Fruit fly (Drosophila melanogaster) whole organism, prepupa: ENCODE results near the gene CG15543.
A peak's percentile ranks its signal among the peaks of the same experiment; 100 is the strongest.

ENCODE experiments used
- CG10631 ChIP-seq: fragments of 200-800 bp; sonication (Bioruptor generic); optimal IDR thresholded peaks from 2 replicates; lab custom pipeline; 2016; ENCODE audit warnings: missing biosample characterization, missing genetic modification characterization
- CG11762 ChIP-seq: fragments of 200-800 bp; sonication (Bioruptor generic); optimal IDR thresholded peaks from 3 replicates; lab custom pipeline; 2016; ENCODE audit warnings: missing biosample characterization, missing genetic modification characterization; ENCODE audit not compliant: insufficient read depth
- CG11902 ChIP-seq: fragments of 200-800 bp; sonication (Bioruptor generic); optimal IDR thresholded peaks from 3 replicates; lab custom pipeline; 2016; ENCODE audit warnings: missing biosample characterization, missing genetic modification characterization
- CG15336 ChIP-seq: fragments of 200-800 bp; sonication (Bioruptor generic); IDR thresholded peaks from 2 replicates; pipeline ENCODE4 v1.3.6; 2022; ENCODE audit warnings: missing biosample characterization, missing genetic modification characterization
- CG1621 ChIP-seq: fragments of 200-800 bp; sonication (Bioruptor generic); optimal IDR thresholded peaks from 3 replicates; lab custom pipeline; 2018; ENCODE audit warnings: missing biosample characterization, mild to moderate bottlenecking, missing genetic modification characterization
- CG16779 ChIP-seq: fragments of 200-800 bp; sonication (Bioruptor generic); optimal IDR thresholded peaks from 3 replicates; lab custom pipeline; 2017; ENCODE audit warnings: missing biosample characterization, mild to moderate bottlenecking, missing genetic modification characterization
- CG31627 ChIP-seq: fragments of 200-800 bp; sonication (Bioruptor generic); optimal IDR thresholded peaks from 3 replicates; lab custom pipeline; 2016; ENCODE audit warnings: missing biosample characterization, missing genetic modification characterization
- CG34406 ChIP-seq: fragments of 200-800 bp; sonication (Bioruptor generic); optimal IDR thresholded peaks from 3 replicates; lab custom pipeline; 2016; ENCODE audit warnings: missing biosample characterization, missing genetic modification characterization
- CG3919 ChIP-seq: fragments of 200-800 bp; sonication (Bioruptor generic); optimal IDR thresholded peaks from 3 replicates; lab custom pipeline; 2016; ENCODE audit warnings: missing biosample characterization, missing genetic modification characterization
- CG4318 ChIP-seq: fragments of 200-800 bp; sonication (Bioruptor generic); optimal IDR thresholded peaks from 3 replicates; lab custom pipeline; 2017; ENCODE audit warnings: missing biosample characterization, mild to moderate bottlenecking, missing genetic modification characterization
- CG6163 ChIP-seq: fragments of 200-800 bp; sonication (Bioruptor generic); IDR thresholded peaks from 3 replicates; pipeline ENCODE4 v1.3.6; 2022; ENCODE audit warnings: missing biosample characterization, missing genetic modification characterization
- CG6276 ChIP-seq: fragments of 200-800 bp; sonication (Bioruptor generic); optimal IDR thresholded peaks from 2 replicates; lab custom pipeline; 2017; ENCODE audit warnings: missing biosample characterization, mild to moderate bottlenecking, missing genetic modification characterization
- CG6792 ChIP-seq: fragments of 200-800 bp; sonication (Bioruptor generic); optimal IDR thresholded peaks from 3 replicates; lab custom pipeline; 2016; ENCODE audit warnings: missing biosample characterization, missing genetic modification characterization
- CG6854 ChIP-seq: fragments of 200-800 bp; sonication (Bioruptor generic); optimal IDR thresholded peaks from 2 replicates; lab custom pipeline; 2017; ENCODE audit warnings: missing biosample characterization, mild to moderate bottlenecking, missing genetic modification characterization
- CG8119 ChIP-seq: fragments of 200-800 bp; sonication (Bioruptor generic); IDR thresholded peaks from 3 replicates; pipeline ENCODE4 v1.3.6; 2022; ENCODE audit warnings: missing biosample characterization, missing genetic modification characterization
- CG9139 ChIP-seq: fragments of 200-800 bp; sonication (Bioruptor generic); optimal IDR thresholded peaks from 3 replicates; lab custom pipeline; 2017; ENCODE audit warnings: missing biosample characterization, mild to moderate bottlenecking, missing genetic modification characterization
- Eip78C ChIP-seq: fragments of 200-800 bp; sonication (Bioruptor generic); peaks from one replicate; lab custom pipeline; 2016; ENCODE audit warnings: missing biosample characterization, missing genetic modification characterization
- Eip93F ChIP-seq: fragments of 200-800 bp; sonication (Bioruptor generic); optimal IDR thresholded peaks from 2 replicates; lab custom pipeline; 2016; ENCODE audit warnings: missing biosample characterization, mild to moderate bottlenecking, missing genetic modification characterization
- Ets21C ChIP-seq: fragments of 200-800 bp; sonication (Bioruptor generic); optimal IDR thresholded peaks from 3 replicates; lab custom pipeline; 2016; ENCODE audit warnings: missing biosample characterization, missing genetic modification characterization
- Hr38 ChIP-seq: sonication (Bioruptor generic); optimal IDR thresholded peaks from 2 replicates; lab custom pipeline; 2016; ENCODE audit warnings: missing biosample characterization, missing genetic modification characterization
- Hr39 ChIP-seq: fragments of 200-800 bp; sonication (Bioruptor generic); optimal IDR thresholded peaks from 2 replicates; lab custom pipeline; 2016; ENCODE audit warnings: missing biosample characterization, missing genetic modification characterization
- Hr4 ChIP-seq: fragments of 200-800 bp; sonication (Bioruptor generic); optimal IDR thresholded peaks from 3 replicates; lab custom pipeline; 2016; ENCODE audit warnings: missing biosample characterization, missing genetic modification characterization
- Lpt ChIP-seq: fragments of 200-800 bp; sonication (Bioruptor generic); optimal IDR thresholded peaks from 3 replicates; lab custom pipeline; 2016; ENCODE audit warnings: missing biosample characterization, missing genetic modification characterization
- Met ChIP-seq: fragments of 200-800 bp; sonication (Bioruptor generic); optimal IDR thresholded peaks from 3 replicates; lab custom pipeline; 2016; ENCODE audit warnings: missing biosample characterization, missing genetic modification characterization
- OdsH ChIP-seq: fragments of 200-800 bp; sonication (Bioruptor generic); optimal IDR thresholded peaks from 3 replicates; lab custom pipeline; 2016; ENCODE audit warnings: missing biosample characterization, missing genetic modification characterization
- Sox14 ChIP-seq: fragments of 200-800 bp; sonication (Bioruptor generic); optimal IDR thresholded peaks from 3 replicates; lab custom pipeline; 2016; ENCODE audit warnings: missing biosample characterization, missing genetic modification characterization
- Sox15 ChIP-seq: fragments of 200-800 bp; sonication (Bioruptor generic); optimal IDR thresholded peaks from 3 replicates; lab custom pipeline; 2016; ENCODE audit warnings: missing biosample characterization, missing genetic modification characterization
- cyc ChIP-seq: fragments of 200-800 bp; sonication (Bioruptor generic); optimal IDR thresholded peaks from 3 replicates; lab custom pipeline; 2016; ENCODE audit warnings: missing biosample characterization, missing genetic modification characterization
- dac ChIP-seq: fragments of 200-800 bp; sonication (Bioruptor generic); optimal IDR thresholded peaks from 2 replicates; lab custom pipeline; 2017; ENCODE audit warnings: missing biosample characterization, mild to moderate bottlenecking, missing genetic modification characterization
- dsx ChIP-seq: fragments of 200-800 bp; optimal IDR thresholded peaks from 3 replicates; lab custom pipeline; 2019; ENCODE audit warnings: missing biosample characterization, mild to moderate bottlenecking, missing genetic modification characterization, moderate library complexity; ENCODE audit not compliant: poor library complexity, severe bottlenecking
- esn ChIP-seq: fragments of 200-800 bp; sonication (Bioruptor generic); optimal IDR thresholded peaks from 2 replicates; lab custom pipeline; 2016; ENCODE audit warnings: missing biosample characterization, mild to moderate bottlenecking, missing genetic modification characterization, moderate library complexity
- fd59A ChIP-seq: fragments of 200-800 bp; sonication (Bioruptor generic); optimal IDR thresholded peaks from 2 replicates; lab custom pipeline; 2017; ENCODE audit warnings: missing biosample characterization, mild to moderate bottlenecking, missing genetic modification characterization, missing genetic modification reagents
- net ChIP-seq: fragments of 200-800 bp; sonication (Bioruptor generic); optimal IDR thresholded peaks from 3 replicates; lab custom pipeline; 2016; ENCODE audit warnings: missing biosample characterization, missing genetic modification characterization
- pdm3 ChIP-seq: fragments of 200-800 bp; sonication (Bioruptor generic); optimal IDR thresholded peaks from 3 replicates; lab custom pipeline; 2016; ENCODE audit warnings: missing biosample characterization, missing genetic modification characterization
- salr ChIP-seq, 2 experiments: fragments of 200-800 bp; sonication (Bioruptor generic); optimal IDR thresholded peaks; 3 replicates each; lab custom pipeline; 2016 to 2018; ENCODE audit warnings: missing biosample characterization in 2 of 2, missing genetic modification characterization in 2 of 2, mild to moderate bottlenecking in 1 of 2
- ss ChIP-seq, 2 experiments: fragments of 200-800 bp; sonication (Bioruptor generic); optimal IDR thresholded peaks; 2 replicates in 1 of 2; 3 replicates in 1 of 2; lab custom pipeline; 2017 to 2018; ENCODE audit warnings: mild to moderate bottlenecking in 2 of 2, missing biosample characterization in 2 of 2, missing genetic modification characterization in 2 of 2, moderate library complexity in 1 of 2
- svp ChIP-seq: fragments of 200-800 bp; sonication (Bioruptor generic); peaks from one replicate; lab custom pipeline; 2016; ENCODE audit warnings: missing biosample characterization, missing genetic modification characterization
- topi ChIP-seq: fragments of 200-800 bp; sonication (Bioruptor generic); optimal IDR thresholded peaks from 3 replicates; lab custom pipeline; 2016; ENCODE audit warnings: missing biosample characterization, missing genetic modification characterization
- vri ChIP-seq: fragments of 200-800 bp; sonication (Bioruptor generic); optimal IDR thresholded peaks from 3 replicates; lab custom pipeline; 2016; ENCODE audit warnings: missing biosample characterization, mild to moderate bottlenecking, missing genetic modification characterization

The CG15543 gene

dm6 chr3R:30775249-30775648 is 32.6 kb downstream of the CG15543 start (continued):
- TF ChIP-seq Sox14 (GFP tag; lab: Kevin White, UChicago), result peak; percentile 49
- TF ChIP-seq Met (GFP tag; lab: Kevin White, UChicago), result no peak
- no peak for TF ChIP-seq CG6276 (GFP tag; lab: Kevin White, UChicago)
- TF ChIP-seq dsx (GFP tag; lab: Kevin White, UChicago), result no peak
- TF ChIP-seq svp (GFP tag; lab: Kevin White, UChicago), result peak; percentile 72
- TF ChIP-seq Ets21C (GFP tag; lab: Kevin White, UChicago), result no peak
- peak; percentile 27 for TF ChIP-seq net (GFP tag; lab: Kevin White, UChicago)
- peak; percentile 22 for TF ChIP-seq CG3919 (GFP tag; lab: Kevin White, UChicago)
- TF ChIP-seq OdsH (GFP tag; lab: Kevin White, UChicago), result peak; percentile 15
- peak; percentile 45; the same call in 1 of the 3 replicates for TF ChIP-seq CG6163 (GFP tag; lab: Robert Waterston, UW)
- no peak for TF ChIP-seq cyc
- TF ChIP-seq fd59A, result no peak
- no peak for TF ChIP-seq CG16779
- peak; percentile 10 for TF ChIP-seq CG6792
- TF ChIP-seq, all 60 proteins: peak for 21

dm6 chr3R:30775933-30776332 is 33.3 kb downstream of the CG15543 start:
- TF ChIP-seq CG15336, result no peak
- TF ChIP-seq svp (GFP tag; lab: Kevin White, UChicago), result peak; percentile 90

dm6 chr3R:30779257-30779656 is 36.6 kb downstream of the CG15543 start:
- TF ChIP-seq Hr38 (GFP tag; lab: Kevin White, UChicago), result no peak
- no peak for TF ChIP-seq topi (GFP tag; lab: Kevin White, UChicago)
- no peak for TF ChIP-seq Hr39 (GFP tag; lab: Kevin White, UChicago)
- no peak for TF ChIP-seq CG6854 (GFP tag; lab: Kevin White, UChicago)
- TF ChIP-seq CG8119 (GFP tag; lab: Robert Waterston, UW), result no peak
- no peak for TF ChIP-seq esn (GFP tag; lab: Kevin White, UChicago)
- peak; percentile 97 for TF ChIP-seq svp (GFP tag; lab: Kevin White, UChicago)

- TF ChIP-seq dac (GFP tag; lab: Kevin White, UChicago), result no peak
Observed at dm6 chr3R:30780451-30780850, 37.8 kb downstream of the CG15543 start.

- no peak for TF ChIP-seq CG6792
- no peak for TF ChIP-seq Eip78C (GFP tag; lab: Kevin White, UChicago)
- no peak for TF ChIP-seq vri
- TF ChIP-seq CG11762 (GFP tag; lab: Kevin White, UChicago), result no peak
- TF ChIP-seq CG34406 (GFP tag; lab: Kevin White, UChicago), result no peak
- TF ChIP-seq Lpt (GFP tag; lab: Kevin White, UChicago), result no peak
- TF ChIP-seq CG8119 (GFP tag; lab: Robert Waterston, UW), result no peak
- no peak for TF ChIP-seq salr (GFP tag; optimal IDR thresholded peaks at IDR 0.05; lab: Kevin White, UChicago)
- no peak for TF ChIP-seq CG31627 (GFP tag; lab: Kevin White, UChicago)
- no peak for TF ChIP-seq CG1621 (tag; lab: Kevin White, UChicago)
- TF ChIP-seq CG9139 (GFP tag; lab: Kevin White, UChicago), result no peak
- no peak for TF ChIP-seq OdsH (GFP tag; lab: Kevin White, UChicago)
- no peak for TF ChIP-seq svp (GFP tag; lab: Kevin White, UChicago)
Observed at dm6 chr3R:30781116-30781515, 38.4 kb downstream of the CG15543 start.

- TF ChIP-seq Hr38 (GFP tag; lab: Kevin White, UChicago) (peak; percentile 69), Met (GFP tag; lab: Kevin White, UChicago) (peak; percentile 72), pdm3 (GFP tag; lab: Kevin White, UChicago) (peak; percentile 94), svp (GFP tag; lab: Kevin White, UChicago) (peak; percentile 97), CG8119 (GFP tag; lab: Robert Waterston, UW) (peak; percentile 95), Eip93F (no peak), CG10631 (GFP tag; lab: Kevin White, UChicago) (peak; percentile 95), vri (peak; percentile 53), OdsH (GFP tag; lab: Kevin White, UChicago) (peak; percentile 95), Hr4 (peak; percentile 94), topi (GFP tag; lab: Kevin White, UChicago) (peak; percentile 86), Sox15 (GFP tag; lab: Kevin White, UChicago) (peak; percentile 84), CG1621 (tag; lab: Kevin White, UChicago) (peak; percentile 94), CG6792 (peak; percentile 92), ss (GFP tag; optimal IDR thresholded peaks at IDR 0.05; lab: Kevin White, UChicago) (peak; percentile 89 to 95), CG15336 (peak; percentile 95), CG11902 (GFP tag; lab: Kevin White, UChicago) (peak; percentile 82), salr (GFP tag; optimal IDR thresholded peaks at IDR 0.05; lab: Kevin White, UChicago) (peak; percentile 88 to 90), CG4318 (GFP tag; lab: Kevin White, UChicago) (peak; percentile 85), Sox14 (GFP tag; lab: Kevin White, UChicago) (peak; percentile 97), CG3919 (GFP tag; lab: Kevin White, UChicago) (peak; percentile 93), Ets21C (GFP tag; lab: Kevin White, UChicago) (peak; percentile 74), CG34406 (GFP tag; lab: Kevin White, UChicago) (peak; percentile 84), CG6854 (GFP tag; lab: Kevin White, UChicago) (peak; percentile 36)
Observed at dm6 chr3R:30781661-30782120, 39.0 kb downstream of the CG15543 start.
